Fruit fly (Drosophila melanogaster) whole organism: Measurements from ENCODE around the gene pzg.
A peak's percentile ranks its signal among the peaks of the same experiment; 100 is the strongest.

ENCODE experiments used
- CG8478 ChIP-seq: fragments of >200 bp; optimal IDR thresholded peaks from 2 replicates; lab custom pipeline; 2018; ENCODE audit warnings: inconsistent platforms
- Dll ChIP-seq: fragments of >200 bp; optimal IDR thresholded peaks from 2 replicates; lab custom pipeline; 2017
- EcR ChIP-seq, 2 experiments: fragments of >200 bp; optimal IDR thresholded peaks; 2 replicates each; lab custom pipeline; 2017; ENCODE audit warnings: missing biosample characterization in 2 of 2, missing genetic modification characterization in 2 of 2, missing genetic modification reagents in 2 of 2
- pan ChIP-seq: fragments of >200 bp; optimal IDR thresholded peaks from 2 replicates; lab custom pipeline; 2017
- psq ChIP-seq: fragments of >200 bp; optimal IDR thresholded peaks from 2 replicates; lab custom pipeline; 2017
- usp ChIP-seq: fragments of >200 bp; optimal IDR thresholded peaks from 2 replicates; lab custom pipeline; 2017; ENCODE audit warnings: missing biosample characterization, missing genetic modification characterization, mixed read lengths

DNA sequence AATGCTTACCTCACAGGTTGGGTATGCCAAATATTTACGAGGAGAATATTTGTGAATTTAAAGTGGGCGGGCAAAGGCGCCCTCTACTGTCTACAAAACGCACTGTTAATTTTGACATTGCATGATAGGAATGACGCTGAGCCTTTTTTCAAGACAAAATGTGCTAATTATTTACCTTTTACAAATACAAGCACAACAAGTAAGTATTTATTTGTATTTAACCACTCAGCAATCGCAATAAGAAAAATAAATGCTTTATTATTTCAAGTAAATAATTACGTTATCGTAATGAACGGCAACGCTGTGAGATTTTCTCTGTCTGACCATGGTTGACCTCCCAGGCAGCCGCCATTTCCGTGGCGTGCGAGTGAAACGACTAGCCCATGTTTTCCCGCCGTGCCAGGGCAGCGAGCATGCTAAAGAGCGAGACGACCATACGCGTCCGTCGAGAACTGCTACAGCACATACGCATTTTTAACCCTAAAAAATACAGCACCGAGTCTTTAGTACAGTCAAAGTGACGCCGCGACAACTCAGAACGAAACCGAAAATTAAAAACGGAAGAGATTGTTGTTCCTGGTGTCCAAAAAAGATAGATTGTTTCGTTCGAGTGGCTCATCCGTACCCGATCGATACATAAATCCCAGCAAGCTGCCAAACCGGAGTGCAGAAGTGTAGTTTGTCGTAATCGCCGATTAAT lies at the start of gene pzg, which contains the start of gene CG12974:
- TF ChIP-seq psq (lab: Kevin White, UChicago): no peak
- peak; percentile 46 to 71 for TF ChIP-seq EcR (GFP tag; optimal IDR thresholded peaks at IDR 0.05; lab: Kevin White, UChicago)
- no peak for TF ChIP-seq usp (GFP tag; lab: Kevin White, UChicago)
- no peak for TF ChIP-seq pan (lab: Kevin White, UChicago)
- TF ChIP-seq CG8478 (lab: Kevin White, UChicago): peak; percentile 83
- TF ChIP-seq Dll: no peak
